Fruit fly (Drosophila melanogaster) whole organism, embryonic: Measurements from ENCODE around the gene CG10353.
A peak's percentile ranks its signal among the peaks of the same experiment; 100 is the strongest.

ENCODE experiments used
- Atf3 ChIP-seq: fragments of 200-800 bp; sonication (Bioruptor generic); optimal IDR thresholded peaks from 3 replicates; lab custom pipeline; 2016; ENCODE audit warnings: missing biosample characterization, missing genetic modification characterization
- Awh ChIP-seq: fragments of 200-800 bp; sonication (Bioruptor generic); IDR thresholded peaks from 2 replicates; pipeline ENCODE4, ENCODE4 v1.3.6; 2022; ENCODE audit warnings: missing biosample characterization, missing genetic modification characterization
- BtbVII ChIP-seq: fragments of 200-800 bp; sonication (Bioruptor generic); optimal IDR thresholded peaks from 3 replicates; lab custom pipeline; 2017; ENCODE audit warnings: missing biosample characterization, mild to moderate bottlenecking, missing genetic modification characterization
- C15 ChIP-seq: fragments of 200-800 bp; sonication (Bioruptor generic); IDR thresholded peaks from 3 replicates; pipeline ENCODE4 v1.3.6; 2022; ENCODE audit warnings: missing biosample characterization, missing genetic modification characterization
- CG10959 ChIP-seq: fragments of 200-800 bp; sonication (Bioruptor generic); IDR thresholded peaks from 2 replicates; pipeline ENCODE4 v1.3.6; 2022; ENCODE audit warnings: missing biosample characterization, missing genetic modification characterization
- CG11093 ChIP-seq: fragments of 200-800 bp; sonication (Bioruptor generic); IDR thresholded peaks from 3 replicates; pipeline ENCODE4 v1.3.6; 2022; ENCODE audit warnings: missing biosample characterization, missing genetic modification characterization
- CG13123 ChIP-seq: fragments of 200-800 bp; sonication (Bioruptor generic); optimal IDR thresholded peaks from 2 replicates; lab custom pipeline; 2016; ENCODE audit warnings: missing biosample characterization, missing genetic modification characterization
- CG13287 ChIP-seq: fragments of 200-800 bp; sonication (Bioruptor generic); IDR thresholded peaks from 2 replicates; pipeline ENCODE4 v1.3.6; 2022; ENCODE audit warnings: missing biosample characterization, missing genetic modification characterization; ENCODE audit not compliant: partially characterized antibody
- CG14441 ChIP-seq: fragments of 200-800 bp; sonication (Bioruptor generic); IDR thresholded peaks from 2 replicates; pipeline ENCODE4 v1.3.6; 2022; ENCODE audit warnings: missing biosample characterization, missing genetic modification characterization
- CG15011 ChIP-seq: fragments of 200-800 bp; sonication (Bioruptor generic); optimal IDR thresholded peaks from 3 replicates; lab custom pipeline; 2018; ENCODE audit warnings: missing biosample characterization, mild to moderate bottlenecking, missing genetic modification characterization
- CG15269 ChIP-seq: fragments of 200-800 bp; sonication (Bioruptor generic); optimal IDR thresholded peaks from 2 replicates; lab custom pipeline; 2018; ENCODE audit warnings: missing biosample characterization, mild to moderate bottlenecking, missing genetic modification characterization, moderate library complexity
- CG2120 ChIP-seq: fragments of 200-800 bp; sonication (Bioruptor generic); optimal IDR thresholded peaks from 3 replicates; lab custom pipeline; 2016; ENCODE audit warnings: missing biosample characterization, missing genetic modification characterization
- CG2712 ChIP-seq: fragments of 200-800 bp; optimal IDR thresholded peaks from 3 replicates; lab custom pipeline; 2019; ENCODE audit warnings: missing biosample characterization, mild to moderate bottlenecking, missing genetic modification characterization, moderate library complexity
- CG30431 ChIP-seq: fragments of 200-800 bp; sonication (Bioruptor generic); optimal IDR thresholded peaks from 2 replicates; lab custom pipeline; 2017; ENCODE audit warnings: missing biosample characterization, missing genetic modification characterization
- CG5245 ChIP-seq: fragments of 200-800 bp; sonication (Bioruptor generic); optimal IDR thresholded peaks from 3 replicates; lab custom pipeline; 2016; ENCODE audit warnings: missing biosample characterization, missing genetic modification characterization
- CG8281 ChIP-seq: fragments of 200-800 bp; sonication (Bioruptor generic); optimal IDR thresholded peaks from 2 replicates; lab custom pipeline; 2018; ENCODE audit warnings: missing biosample characterization, mild to moderate bottlenecking, missing genetic modification characterization, moderate library complexity
- CG8290 ChIP-seq, 3 experiments: fragments of 200-800 bp; sonication (Bioruptor generic); optimal IDR thresholded peaks; 2 replicates each; lab custom pipeline; 2016 to 2019; ENCODE audit warnings: missing biosample characterization in 3 of 3, missing genetic modification characterization in 3 of 3, mild to moderate bottlenecking in 2 of 3, moderate library complexity in 1 of 3
- CG9817 ChIP-seq: fragments of 200-800 bp; sonication (Bioruptor generic); optimal IDR thresholded peaks from 2 replicates; lab custom pipeline; 2018; ENCODE audit warnings: missing biosample characterization, mild to moderate bottlenecking, missing genetic modification characterization, moderate library complexity
- Chrac-16 ChIP-seq: fragments of 200-800 bp; sonication (Bioruptor generic); optimal IDR thresholded peaks from 3 replicates; lab custom pipeline; 2016; ENCODE audit warnings: missing biosample characterization, missing genetic modification characterization
- Dad ChIP-seq: fragments of 200-800 bp; sonication (Bioruptor generic); optimal IDR thresholded peaks from 3 replicates; lab custom pipeline; 2016; ENCODE audit warnings: missing biosample characterization, missing genetic modification characterization
- Dek ChIP-seq: fragments of 200-800 bp; sonication (Bioruptor generic); optimal IDR thresholded peaks from 3 replicates; lab custom pipeline; 2019; ENCODE audit warnings: missing biosample characterization, mild to moderate bottlenecking, missing genetic modification characterization, moderate library complexity
- Dip2 ChIP-seq: fragments of 200-800 bp; sonication (Bioruptor generic); IDR thresholded peaks from 2 replicates; pipeline ENCODE4 v1.3.6; 2022; ENCODE audit warnings: missing biosample characterization, missing genetic modification characterization
- Doc2 ChIP-seq: fragments of 200-800 bp; sonication (Bioruptor generic); IDR thresholded peaks from 2 replicates; pipeline ENCODE4 v1.3.6; 2022; ENCODE audit warnings: missing biosample characterization, missing genetic modification characterization
- Drgx ChIP-seq: fragments of 200-800 bp; sonication (Bioruptor generic); IDR thresholded peaks from 2 replicates; pipeline ENCODE4 v1.3.6; 2022; ENCODE audit warnings: missing biosample characterization, missing genetic modification characterization
- HLH3B ChIP-seq: fragments of 200-800 bp; sonication (Bioruptor generic); IDR thresholded peaks from 2 replicates; pipeline ENCODE4 v1.3.6; 2022; ENCODE audit warnings: missing biosample characterization, missing genetic modification characterization
- HLH54F ChIP-seq: fragments of 200-800 bp; sonication (Bioruptor generic); optimal IDR thresholded peaks from 3 replicates; lab custom pipeline; 2016; ENCODE audit warnings: missing biosample characterization, missing genetic modification characterization
- HmgZ ChIP-seq: fragments of 200-800 bp; sonication (Bioruptor generic); optimal IDR thresholded peaks from 2 replicates; lab custom pipeline; 2018; ENCODE audit warnings: missing biosample characterization, mild to moderate bottlenecking, missing genetic modification characterization
- Hr39 ChIP-seq: fragments of >200 bp; optimal IDR thresholded peaks from 2 replicates; lab custom pipeline; 2017
- Nf-YA ChIP-seq: fragments of 200-800 bp; sonication (Bioruptor generic); IDR thresholded peaks from 2 replicates; pipeline ENCODE4 v1.3.6; 2022; ENCODE audit warnings: missing biosample characterization, missing genetic modification characterization
- ab ChIP-seq: fragments of 200-800 bp; sonication (Bioruptor generic); optimal IDR thresholded peaks from 2 replicates; lab custom pipeline; 2016; ENCODE audit warnings: missing biosample characterization, missing genetic modification characterization
- chm ChIP-seq: fragments of 200-800 bp; sonication (Bioruptor generic); IDR thresholded peaks from 2 replicates; pipeline ENCODE4 v1.3.6; 2022; ENCODE audit warnings: missing biosample characterization, missing genetic modification characterization
- crp ChIP-seq, 2 experiments: fragments of 200-800 bp; sonication (Bioruptor generic); optimal IDR thresholded peaks; 2 replicates in 1 of 2; 3 replicates in 1 of 2; lab custom pipeline; 2017; ENCODE audit warnings: missing biosample characterization in 2 of 2, missing genetic modification characterization in 2 of 2, mild to moderate bottlenecking in 1 of 2, moderate library complexity in 1 of 2
- cwo ChIP-seq: fragments of 200-800 bp; sonication (Bioruptor generic); optimal IDR thresholded peaks from 3 replicates; lab custom pipeline; 2017; ENCODE audit warnings: missing biosample characterization, missing genetic modification characterization, mild to moderate bottlenecking, moderate library complexity, missing genetic modification reagents
- dm ChIP-seq: fragments of 200-800 bp; sonication (Bioruptor generic); optimal IDR thresholded peaks from 3 replicates; lab custom pipeline; 2016; ENCODE audit warnings: missing biosample characterization, missing genetic modification characterization
- dpn ChIP-seq, 2 experiments: fragments of 200-800 bp; sonication (Bioruptor generic); optimal IDR thresholded peaks; 3 replicates each; lab custom pipeline; 2016; ENCODE audit warnings: missing biosample characterization in 2 of 2, missing genetic modification characterization in 2 of 2
- dysf ChIP-seq: fragments of 200-800 bp; sonication (Bioruptor generic); IDR thresholded peaks from 3 replicates; pipeline ENCODE4 v1.3.6; 2022; ENCODE audit warnings: missing biosample characterization, missing genetic modification characterization
- exex ChIP-seq: fragments of 200-800 bp; sonication (Bioruptor generic); optimal IDR thresholded peaks from 4 replicates; lab custom pipeline; 2018; ENCODE audit warnings: missing biosample characterization, mild to moderate bottlenecking, missing genetic modification characterization, moderate library complexity
- fd102C ChIP-seq: fragments of 200-800 bp; sonication (Bioruptor generic); optimal IDR thresholded peaks from 2 replicates; lab custom pipeline; 2018; ENCODE audit warnings: missing biosample characterization, mild to moderate bottlenecking, missing genetic modification characterization, moderate library complexity
- gcm ChIP-seq: fragments of 200-800 bp; sonication (Bioruptor generic); optimal IDR thresholded peaks from 2 replicates; lab custom pipeline; 2019; ENCODE audit warnings: missing biosample characterization, mild to moderate bottlenecking, missing genetic modification characterization, moderate library complexity
- gem ChIP-seq: fragments of 200-800 bp; sonication (Bioruptor generic); optimal IDR thresholded peaks from 2 replicates; lab custom pipeline; 2019; ENCODE audit warnings: missing biosample characterization, mild to moderate bottlenecking, missing genetic modification characterization, moderate library complexity
- ham ChIP-seq: fragments of 200-800 bp; sonication (Bioruptor generic); IDR thresholded peaks from 2 replicates; pipeline ENCODE4 v1.3.6; 2022; ENCODE audit warnings: missing biosample characterization, missing genetic modification characterization
- lbe ChIP-seq: fragments of 200-800 bp; sonication (Bioruptor generic); optimal IDR thresholded peaks from 2 replicates; lab custom pipeline; 2016; ENCODE audit warnings: missing biosample characterization, mild to moderate bottlenecking, missing genetic modification characterization
- nom ChIP-seq: fragments of 200-800 bp; sonication (Bioruptor generic); optimal IDR thresholded peaks from 2 replicates; lab custom pipeline; 2017; ENCODE audit warnings: missing biosample characterization, missing genetic modification characterization, mild to moderate bottlenecking, moderate library complexity, missing genetic modification reagents
- pita ChIP-seq: fragments of 200-800 bp; sonication (Bioruptor generic); optimal IDR thresholded peaks from 2 replicates; lab custom pipeline; 2017; ENCODE audit warnings: missing biosample characterization, mild to moderate bottlenecking, missing genetic modification characterization
- psq ChIP-seq: fragments of 200-800 bp; sonication (Bioruptor generic); optimal IDR thresholded peaks from 2 replicates; lab custom pipeline; 2017; ENCODE audit warnings: missing biosample characterization, missing genetic modification characterization
- ranshi ChIP-seq: fragments of 200-800 bp; sonication (Bioruptor generic); IDR thresholded peaks from 2 replicates; pipeline ENCODE4 v1.3.6; 2022; ENCODE audit warnings: missing biosample characterization, missing genetic modification characterization
- ro ChIP-seq: fragments of 200-800 bp; sonication (Bioruptor generic); IDR thresholded peaks from 2 replicates; pipeline ENCODE4 v1.3.6; 2022; ENCODE audit warnings: missing biosample characterization, missing genetic modification characterization
- row ChIP-seq: fragments of 200-800 bp; sonication (Bioruptor generic); IDR thresholded peaks from 3 replicates; pipeline ENCODE4 v1.3.6; 2022; ENCODE audit warnings: missing biosample characterization, missing genetic modification characterization
- slou ChIP-seq: fragments of 200-800 bp; sonication (Bioruptor generic); optimal IDR thresholded peaks from 3 replicates; lab custom pipeline; 2016; ENCODE audit warnings: missing biosample characterization, missing genetic modification characterization
- slp2 ChIP-seq: fragments of 200-800 bp; sonication (Bioruptor generic); optimal IDR thresholded peaks from 2 replicates; lab custom pipeline; 2016; ENCODE audit warnings: missing biosample characterization, missing genetic modification characterization
- stwl ChIP-seq: fragments of 200-800 bp; sonication (Bioruptor generic); optimal IDR thresholded peaks from 3 replicates; lab custom pipeline; 2018; ENCODE audit warnings: missing biosample characterization, mild to moderate bottlenecking, missing genetic modification characterization, moderate library complexity
- twi ChIP-seq: fragments of 200-800 bp; optimal IDR thresholded peaks from 2 replicates; lab custom pipeline; 2019; ENCODE audit warnings: missing biosample characterization, mild to moderate bottlenecking, missing genetic modification characterization, moderate library complexity
- tx ChIP-seq: fragments of 200-800 bp; sonication (Bioruptor generic); optimal IDR thresholded peaks from 2 replicates; lab custom pipeline; 2016; ENCODE audit warnings: missing biosample characterization, missing genetic modification characterization

The CG10353 gene

DNA sequence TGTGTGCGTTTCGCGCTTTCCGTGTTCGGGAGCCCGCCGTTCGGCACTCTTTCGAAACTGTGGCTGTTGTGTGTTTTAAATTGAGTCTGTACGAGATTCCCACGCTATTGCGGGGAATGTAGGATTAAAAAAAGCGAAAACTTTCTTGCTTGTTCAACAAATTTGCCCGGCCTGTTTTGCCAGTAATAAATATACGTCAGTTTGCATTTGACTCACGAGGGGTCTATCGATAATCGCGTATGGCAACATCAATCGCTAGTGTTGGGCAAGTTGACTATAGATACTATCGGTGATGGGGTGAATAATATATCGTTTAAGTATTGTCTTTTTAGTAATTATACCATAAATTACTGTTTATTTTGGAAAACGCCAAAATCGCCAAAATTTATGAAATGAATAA, 18.2 kb upstream of the CG10353 start, which contains the start of gene Upf1 (continued):
- TF ChIP-seq slp2 (GFP tag; lab: Kevin White, UChicago) (no peak), gem (tag; lab: Kevin White, UChicago) (no peak), Awh (GFP tag; lab: Robert Waterston, UW) (no peak), Drgx (GFP tag; lab: Robert Waterston, UW) (no peak), gcm (GFP tag; lab: Kevin White, UChicago) (no peak), CG11093 (GFP tag; lab: Robert Waterston, UW) (no peak), CG8281 (no peak), Dek (tag; lab: Kevin White, UChicago) (no peak), exex (tag; lab: Kevin White, UChicago) (no peak), twi (no peak), stwl (tag; lab: Kevin White, UChicago) (peak; percentile 70), dysf (GFP tag; lab: Robert Waterston, UW) (no peak), HLH3B (no peak), chm (GFP tag; lab: Robert Waterston, UW) (no peak), cwo (no peak), ro (GFP tag; lab: Robert Waterston, UW) (no peak), Doc2 (GFP tag; lab: Robert Waterston, UW) (no peak), Dad (GFP tag; lab: Kevin White, UChicago) (no peak), CG15011 (no peak), HLH54F (GFP tag; lab: Kevin White, UChicago) (no peak), ranshi (no peak), row (peak; percentile 87), CG2120 (GFP tag; lab: Kevin White, UChicago) (peak; percentile 44), crp (GFP tag; optimal IDR thresholded peaks at IDR 0.05; lab: Kevin White, UChicago) (no peak), CG5245 (GFP tag; lab: Kevin White, UChicago) (no peak), CG13287 (GFP tag; lab: Robert Waterston, UW) (peak; percentile 90), dpn (GFP tag; optimal IDR thresholded peaks at IDR 0.05; lab: Kevin White, UChicago) (no peak), C15 (GFP tag; lab: Robert Waterston, UW) (no peak), pita (GFP tag; lab: Kevin White, UChicago) (no peak), Hr39 (lab: Kevin White, UChicago) (no peak), psq (no peak), CG8290 (GFP tag; optimal IDR thresholded peaks at IDR 0.05; lab: Kevin White, UChicago) (peak; percentile 30), CG8290 (tag; optimal IDR thresholded peaks at IDR 0.05; lab: Kevin White, UChicago) (no peak), CG9817 (tag; lab: Kevin White, UChicago) (no peak), Chrac-16 (GFP tag; lab: Kevin White, UChicago) (no peak), dm (GFP tag; lab: Kevin White, UChicago) (peak; percentile 15), tx (GFP tag; lab: Kevin White, UChicago) (no peak), ham (GFP tag; lab: Robert Waterston, UW) (no peak), CG14441 (GFP tag; lab: Robert Waterston, UW) (no peak), Dip2 (GFP tag; lab: Robert Waterston, UW) (no peak), fd102C (GFP tag; lab: Kevin White, UChicago) (no peak), Atf3 (no peak), CG10959 (GFP tag; lab: Robert Waterston, UW) (no peak), Nf-YA (GFP tag; lab: Robert Waterston, UW) (no peak), nom (no peak), slou (no peak), ab (GFP tag; lab: Kevin White, UChicago) (no peak), CG2712 (tag; lab: Kevin White, UChicago) (no peak), HmgZ (peak; percentile 49), BtbVII (GFP tag; lab: Kevin White, UChicago) (no peak), CG30431 (GFP tag; lab: Kevin White, UChicago) (no peak), CG13123 (GFP tag; lab: Kevin White, UChicago) (no peak), CG15269 (no peak), lbe (GFP tag; lab: Kevin White, UChicago) (no peak)
